Fruit fly (Drosophila melanogaster): ENCODE measurements around the gene Ube4A.

The Ube4A gene

DNA sequence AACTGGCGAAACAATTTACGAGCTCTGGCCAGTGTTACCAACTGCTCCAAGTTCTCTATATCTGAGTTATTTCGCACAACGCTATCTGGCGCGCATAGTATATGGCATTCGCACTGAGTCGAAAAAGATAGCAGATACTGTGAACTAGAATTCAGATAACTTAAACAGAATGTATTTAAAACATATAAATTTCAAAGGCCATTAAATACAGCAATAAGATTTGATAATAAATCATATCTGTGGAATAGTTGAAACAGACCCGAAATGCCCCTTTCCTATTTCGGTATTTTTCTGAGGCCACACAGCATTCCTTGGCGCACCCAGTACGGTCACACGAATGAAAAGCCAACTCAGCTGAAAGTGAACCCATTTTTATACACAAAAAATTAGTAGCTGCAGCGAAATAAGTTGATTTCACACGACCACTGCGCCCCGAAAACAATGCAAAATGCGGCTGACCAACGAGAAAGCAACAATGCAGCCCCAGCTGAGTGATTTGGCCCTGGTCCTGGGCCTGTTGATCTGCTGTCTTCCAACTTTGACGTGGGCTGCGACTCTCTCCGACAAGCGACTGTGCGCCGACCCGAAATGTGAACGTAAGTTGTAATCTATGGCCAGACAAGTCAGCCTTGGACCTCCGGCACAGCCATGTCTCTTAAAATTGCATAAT lies 9.1 kb upstream of the Ube4A start, which contains the start of the genes CG31635 and Tango1 (continued):
- TF ChIP-seq GATAe (GFP tag; conservative IDR thresholded peaks at IDR 0.05) (no peak), mam (GFP tag; optimal IDR thresholded peaks at IDR 0.05) (peak; percentile 29), CG12299 (tag; optimal IDR thresholded peaks at IDR 0.05) (peak; percentile 35), CG7372 (GFP tag; IDR thresholded peaks at IDR 0.05) (0 out of 2 replicates have a peak, but pooled peaks have one; percentile 14), CG12744 (GFP tag; optimal IDR thresholded peaks at IDR 0.05) (peak; percentile 2), stwl (tag; optimal IDR thresholded peaks at IDR 0.05) (peak; percentile 66), gro (GFP tag; optimal IDR thresholded peaks at IDR 0.05) (peak; percentile 9), row (GFP tag; IDR thresholded peaks at IDR 0.05) (peak; percentile 77), CG2116 (GFP tag; optimal IDR thresholded peaks at IDR 0.05) (peak; percentile 63), CG13287 (GFP tag; IDR thresholded peaks at IDR 0.05; ENCODE audit: partially characterized antibody) (peak; percentile 24; the same call in 1 of the 2 replicates), nerfin-1 (tag; optimal IDR thresholded peaks at IDR 0.05) (peak; percentile 46), CG1602 (GFP tag; optimal IDR thresholded peaks at IDR 0.05) (no peak), CG17829 (tag; optimal IDR thresholded peaks at IDR 0.05) (peak; percentile 57), CG9932 (GFP tag; IDR thresholded peaks at IDR 0.05) (0 out of 2 replicates have a peak, but pooled peaks have one; percentile 40), Ets65A (GFP tag) (peak; percentile 80), Sry-δ (GFP tag; optimal IDR thresholded peaks at IDR 0.05) (peak; percentile 48), Xrp1 (GFP tag; IDR thresholded peaks at IDR 0.05) (0 out of 2 replicates have a peak, but pooled peaks have one; percentile 24), Elba2 (GFP tag; optimal IDR thresholded peaks at IDR 0.05) (peak; percentile 65), hkb (optimal IDR thresholded peaks at IDR 0.05) (peak; percentile 95), hkb (GFP tag; IDR thresholded peaks at IDR 0.05) (no peak), hb (GFP tag; IDR thresholded peaks at IDR 0.05; ENCODE audit: partially characterized antibody) (no peak), CG30020 (tag; optimal IDR thresholded peaks at IDR 0.05) (peak; percentile 56), Ptx1 (GFP tag; IDR thresholded peaks at IDR 0.05) (peak; percentile 46; the same call in 1 of the 2 replicates), Hsf (GFP tag; optimal IDR thresholded peaks at IDR 0.05) (peak; percentile 17), CG15479 (GFP tag; optimal IDR thresholded peaks at IDR 0.05) (peak; percentile 31), CG2712 (tag; optimal IDR thresholded peaks at IDR 0.05) (peak; percentile 33), CG15601 (tag; optimal IDR thresholded peaks at IDR 0.05) (peak; percentile 18), Abd-B (GFP tag; optimal IDR thresholded peaks at IDR 0.05) (peak; percentile 75), phol (tag; optimal IDR thresholded peaks at IDR 0.05) (peak; percentile 61), Hr3 (GFP tag; optimal IDR thresholded peaks at IDR 0.05) (peak; percentile 25), Hand (GFP tag; optimal IDR thresholded peaks at IDR 0.05) (no peak), sd (tag; optimal IDR thresholded peaks at IDR 0.05) (peak; percentile 89), MESR4 (GFP tag; optimal IDR thresholded peaks at IDR 0.05) (peak; percentile 89), pho (GFP tag; optimal IDR thresholded peaks at IDR 0.05) (no peak), vvl (GFP tag; IDR thresholded peaks at IDR 0.05) (peak; percentile 62), Xbp1 (GFP tag; optimal IDR thresholded peaks at IDR 0.05) (peak; percentile 10), crp (GFP tag; optimal IDR thresholded peaks at IDR 0.05) (peak in 1 of 2 experiments; percentile 72), Usf (GFP tag; optimal IDR thresholded peaks at IDR 0.05) (no peak), CG14441 (GFP tag; IDR thresholded peaks at IDR 0.05) (0 out of 2 replicates have a peak, but pooled peaks have one; percentile 14), CG34422 (GFP tag; IDR thresholded peaks at IDR 0.05) (peak; percentile 46; the same call in 1 of the 3 replicates), trem (tag; optimal IDR thresholded peaks at IDR 0.05) (peak; percentile 76), sima (GFP tag; optimal IDR thresholded peaks at IDR 0.05) (no peak), luna (GFP tag; optimal IDR thresholded peaks at IDR 0.05) (no peak), Poxn (GFP tag; IDR thresholded peaks at IDR 0.05) (no peak), vfl (GFP tag; optimal IDR thresholded peaks at IDR 0.05) (no peak), Ets97D (GFP tag; optimal IDR thresholded peaks at IDR 0.05) (peak; percentile 75), Med (GFP tag) (peak; percentile 82), CG2120 (GFP tag; optimal IDR thresholded peaks at IDR 0.05) (peak; percentile 39), sug (tag; optimal IDR thresholded peaks at IDR 0.05) (peak; percentile 27), tgo (GFP tag; IDR thresholded peaks at IDR 0.05) (0 out of 3 replicates have a peak, but pooled peaks have one; percentile 15)
